Worm (Caenorhabditis elegans) whole organism, L4/young adult: ENCODE data around the gene cmtr-1.

Experiments used
- W03F9.2 ChIP-seq: fragments of 150-350 bp; optimal IDR thresholded peaks from 2 replicates; lab custom pipeline; 2014; ENCODE audit warnings: missing biosample characterization, missing genetic modification characterization
- him-1 ChIP-seq: sonication (generic microtip); optimal IDR thresholded peaks from 2 replicates; lab custom pipeline; 2016; ENCODE audit warnings: missing genotype, missing genetic modification reagents, missing genetic modification characterization, missing compliant biosample characterization

DNA sequence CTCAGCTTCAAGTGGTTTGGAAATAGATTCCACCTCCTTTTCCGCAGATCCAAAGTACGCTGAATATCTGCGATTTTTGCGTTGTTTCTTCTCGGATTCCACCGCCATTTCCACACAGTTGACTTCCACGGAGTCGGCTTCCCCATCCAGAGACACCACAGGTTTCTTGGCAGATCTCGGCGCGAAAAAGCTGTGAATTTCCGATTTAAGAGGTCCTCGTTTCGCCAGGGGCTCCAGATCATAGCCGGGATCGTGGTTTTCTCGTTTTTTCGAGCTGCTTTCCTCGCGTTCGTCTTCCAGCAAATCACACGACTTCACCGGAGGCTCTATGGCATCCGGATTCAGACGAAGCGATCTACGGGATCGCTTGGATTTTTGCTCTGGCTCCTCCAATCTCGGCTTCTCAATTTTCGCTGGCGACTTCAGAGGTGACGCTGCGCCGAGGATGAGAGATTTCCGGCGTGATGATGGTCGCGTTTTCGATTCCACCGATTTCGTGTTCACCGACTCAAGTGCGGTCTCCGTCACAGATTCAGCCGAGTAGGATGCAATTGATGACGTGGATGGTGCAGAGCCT lies 17.3 kb upstream of the cmtr-1 start:
- TF ChIP-seq him-1 (tag; lab: Kevin White, UChicago) (no peak), W03F9.2 (tag; lab: Kevin White, UChicago) (no peak)
